Worm (Caenorhabditis elegans): Measurements from ENCODE around the gene F14D2.8.
A peak's percentile ranks its signal among the peaks of the same experiment; 100 is the strongest.

Gene F14D2.8

DNA sequence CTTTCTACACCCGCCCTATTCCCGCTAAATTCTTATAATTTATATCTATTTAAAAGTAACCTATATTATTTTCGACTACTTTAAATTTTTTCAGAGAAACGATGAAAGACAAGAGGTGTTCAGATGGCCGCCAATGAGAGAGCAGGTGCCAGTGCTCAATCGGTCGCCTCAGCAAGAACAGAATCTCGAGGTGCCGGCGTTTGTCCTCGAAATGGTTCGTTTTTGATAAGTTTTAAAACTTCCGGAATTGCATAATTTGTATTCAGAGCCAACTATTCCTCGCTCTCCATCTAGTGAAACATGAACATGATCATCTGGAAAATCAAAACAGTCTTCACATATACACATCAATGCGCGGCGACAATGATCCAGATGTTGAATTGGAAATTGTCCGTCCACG is 21.3 kb upstream of the F14D2.8 start, which contains the start of gene bath-23:
Gene bath-23 (plus strand): TSS at position 301 of the 400 bp plus-strand sequence.
- TF ChIP-seq swsn-7 (tag; optimal IDR thresholded peaks at IDR 0.05) (no peak), F16B12.6 (tag; optimal IDR thresholded peaks at IDR 0.05) (no peak), dsc-1 (tag; optimal IDR thresholded peaks at IDR 0.05) (no peak), ceh-8 (GFP tag; optimal IDR thresholded peaks at IDR 0.05) (no peak), blmp-1 (tag; optimal IDR thresholded peaks at IDR 0.05) (no peak), nhr-85 (tag) (no peak), irx-1 (tag; optimal IDR thresholded peaks at IDR 0.05) (no peak), lin-15B (tag; optimal IDR thresholded peaks at IDR 0.05) (no peak), ceh-63 (GFP tag; optimal IDR thresholded peaks at IDR 0.05) (no peak), alr-1 (tag; optimal IDR thresholded peaks at IDR 0.05; ENCODE audit: borderline replicate concordance) (no peak), hlh-4 (tag; optimal IDR thresholded peaks at IDR 0.05) (no peak)

DNA sequence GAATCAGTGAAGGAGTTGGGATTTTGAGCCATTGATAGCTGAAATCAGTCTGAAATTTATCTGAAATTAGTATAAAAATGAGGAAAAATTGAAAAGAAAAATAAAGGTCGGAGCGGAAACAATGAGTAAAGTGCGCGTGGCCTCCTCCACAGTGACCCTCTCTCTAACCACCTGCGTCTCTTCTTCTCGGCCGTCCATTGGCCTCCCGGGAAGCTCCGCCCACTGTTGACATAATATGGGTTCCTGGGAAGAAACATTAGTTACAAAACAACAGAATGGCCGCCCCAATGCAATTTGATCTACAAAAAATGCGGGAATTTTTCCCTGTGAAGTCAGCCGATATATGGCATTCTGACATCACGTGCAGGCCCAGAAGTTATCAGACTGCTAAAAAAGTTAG is 20.4 kb upstream of the F14D2.8 start, which contains the start of gene Y49F6C.8:
Gene Y49F6C.8 (minus strand): TSS at position 51 of the 400 bp plus-strand sequence.
- TF ChIP-seq lsy-2 (tag; optimal IDR thresholded peaks at IDR 0.05), result peak; percentile 38 to 50
- no peak for TF ChIP-seq efl-1 (optimal IDR thresholded peaks at IDR 0.05)
- TF ChIP-seq efl-1 (GFP tag; optimal IDR thresholded peaks at IDR 0.05 in 1 of 2), result peak in 1 of 2 experiments; percentile 33
- TF ChIP-seq ceh-88 (GFP tag; IDR thresholded peaks at IDR 0.05), result no peak
- TF ChIP-seq rnt-1 (tag; optimal IDR thresholded peaks at IDR 0.05), result peak; percentile 4

DNA sequence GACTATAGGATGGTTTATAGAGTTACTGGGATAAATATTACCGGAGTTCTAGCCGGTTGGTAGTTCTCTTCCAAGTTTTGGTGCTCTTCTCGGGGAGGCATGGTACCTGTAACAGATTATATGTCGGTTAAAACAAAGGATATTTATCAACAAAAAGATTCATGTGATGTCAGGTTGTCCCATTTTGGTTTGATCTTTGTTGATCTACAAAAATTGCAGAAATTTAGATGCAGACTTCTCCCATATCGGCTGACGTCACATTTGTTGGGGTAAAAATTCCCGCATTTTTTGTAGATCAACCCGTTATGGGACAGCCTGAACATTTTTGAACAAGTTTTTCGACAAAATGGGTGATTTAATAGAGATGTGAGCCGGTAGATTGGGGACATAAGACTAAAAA is 18.4 kb upstream of the F14D2.8 start, which contains the start of gene Y49F6C.7:
Gene Y49F6C.7 (minus strand): TSS at position 101 of the 400 bp plus-strand sequence.
- TF ChIP-seq dpl-1 (GFP tag; optimal IDR thresholded peaks at IDR 0.05), result no peak
- TF ChIP-seq isw-1 (GFP tag; IDR thresholded peaks at IDR 0.05), result no peak
- no peak for TF ChIP-seq egl-27 (tag; optimal IDR thresholded peaks at IDR 0.05)
- no peak for TF ChIP-seq ztf-11 (tag; optimal IDR thresholded peaks at IDR 0.05)
- no peak for TF ChIP-seq rnt-1 (tag; optimal IDR thresholded peaks at IDR 0.05)
- no peak for TF ChIP-seq skn-1 (tag; optimal IDR thresholded peaks at IDR 0.05)
- no peak for TF ChIP-seq sptf-1 (tag; optimal IDR thresholded peaks at IDR 0.05)
- TF ChIP-seq lir-3 (tag; optimal IDR thresholded peaks at IDR 0.05; ENCODE audit: poor library complexity), result no peak
- no peak for TF ChIP-seq pag-3 (tag; optimal IDR thresholded peaks at IDR 0.05; ENCODE audit: borderline replicate concordance, insufficient read depth)
- no peak for TF ChIP-seq aha-1 (tag; optimal IDR thresholded peaks at IDR 0.05)
- no peak for TF ChIP-seq grh-1 (GFP tag; IDR thresholded peaks at IDR 0.05)
- TF ChIP-seq lsy-2 (tag; optimal IDR thresholded peaks at IDR 0.05), result no peak
- TF ChIP-seq hlh-4 (tag; optimal IDR thresholded peaks at IDR 0.05), result no peak
- TF ChIP-seq unc-30 (tag; optimal IDR thresholded peaks at IDR 0.05), result no peak
- TF ChIP-seq nhr-77 (tag; optimal IDR thresholded peaks at IDR 0.05), result no peak
- TF ChIP-seq nhr-90 (tag; optimal IDR thresholded peaks at IDR 0.05; ENCODE audit: poor library complexity), result no peak
- TF ChIP-seq efl-3 (GFP tag; optimal IDR thresholded peaks at IDR 0.05), result no peak
- no peak for TF ChIP-seq mab-9 (GFP tag; IDR thresholded peaks at IDR 0.05)

DNA sequence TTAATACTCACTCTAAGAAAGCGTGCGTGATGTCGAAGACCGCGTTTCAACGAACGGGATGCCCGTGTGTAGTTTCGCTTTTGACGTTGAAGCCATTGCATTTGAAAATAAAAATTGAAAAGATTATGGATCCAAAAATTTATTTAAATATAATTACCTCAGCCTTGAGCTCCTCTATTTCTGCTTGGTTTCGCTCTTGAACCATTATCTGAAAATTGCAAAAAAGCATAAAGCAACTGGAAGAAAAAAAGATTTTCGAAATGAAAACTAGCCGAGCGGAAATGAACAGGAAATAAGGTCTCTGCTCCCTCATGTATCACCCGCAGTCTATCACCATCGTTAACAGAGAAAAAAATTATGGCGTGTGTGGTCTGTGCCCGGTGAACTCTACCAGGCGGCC is 17.4 kb upstream of the F14D2.8 start, which contains the start of gene Y49F6C.6:
Gene Y49F6C.6 (minus strand): TSS at position 101 of the 400 bp plus-strand sequence.
- TF ChIP-seq dsc-1 (tag; optimal IDR thresholded peaks at IDR 0.05) (no peak), fkh-4 (tag; optimal IDR thresholded peaks at IDR 0.05; ENCODE audit: borderline replicate concordance) (no peak), dpl-1 (GFP tag; optimal IDR thresholded peaks at IDR 0.05) (no peak), nhr-84 (tag; optimal IDR thresholded peaks at IDR 0.05) (no peak), egl-13 (tag; optimal IDR thresholded peaks at IDR 0.05) (no peak), skn-1 (tag; optimal IDR thresholded peaks at IDR 0.05) (no peak), mab-9 (GFP tag; IDR thresholded peaks at IDR 0.05) (no peak), mef-2 (tag; optimal IDR thresholded peaks at IDR 0.05) (no peak)

DNA sequence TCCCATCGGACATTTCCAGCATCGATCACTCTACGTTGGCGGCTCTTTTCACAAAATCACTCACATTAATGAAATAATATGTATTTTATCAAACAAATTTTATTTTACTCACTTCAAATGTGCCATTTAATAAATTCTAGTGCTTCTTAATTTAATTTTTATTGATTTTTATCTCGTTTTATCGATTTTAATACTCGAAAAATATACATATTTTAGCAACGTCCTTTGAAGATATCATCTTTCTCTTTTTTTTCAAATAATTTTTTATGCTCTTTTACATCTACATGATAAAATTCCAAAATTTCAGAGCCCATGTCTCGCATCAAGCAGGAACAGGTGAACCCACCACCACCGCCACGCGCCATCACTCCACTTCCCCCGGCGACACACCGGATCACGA is 9.2 kb upstream of the F14D2.8 start, which contains the start of the genes lido-14 and bath-27:
Gene lido-14 (plus strand): TSS at position 301 of the 400 bp plus-strand sequence.
Gene bath-27 (plus strand): TSS at position 306 of the 400 bp plus-strand sequence.
- TF ChIP-seq nhr-77 (tag; optimal IDR thresholded peaks at IDR 0.05) (no peak), C34B4.2 (tag; optimal IDR thresholded peaks at IDR 0.05) (no peak), hpl-2 (GFP tag; optimal IDR thresholded peaks at IDR 0.05) (no peak), nhr-85 (tag) (no peak), ceh-63 (GFP tag; optimal IDR thresholded peaks at IDR 0.05) (no peak), nhr-71 (tag; optimal IDR thresholded peaks at IDR 0.05) (no peak), nhr-84 (tag; optimal IDR thresholded peaks at IDR 0.05) (no peak), swsn-7 (tag; optimal IDR thresholded peaks at IDR 0.05) (no peak), lin-35 (GFP tag; optimal IDR thresholded peaks at IDR 0.05) (no peak), unc-62 (GFP tag; optimal IDR thresholded peaks at IDR 0.05) (no peak), nhr-90 (tag; optimal IDR thresholded peaks at IDR 0.05; ENCODE audit: poor library complexity) (no peak), unc-98 (GFP tag; IDR thresholded peaks at IDR 0.05) (no peak), nhr-47 (tag; optimal IDR thresholded peaks at IDR 0.05) (no peak), nhr-12 (tag; optimal IDR thresholded peaks at IDR 0.05) (no peak)
